Fruit fly (Drosophila melanogaster) whole organism, embryonic: Measurements from ENCODE around the gene CG14253.

Experiments
- Antp ChIP-seq: fragments of 200-800 bp; sonication (Bioruptor generic); optimal IDR thresholded peaks from 3 replicates; lab custom pipeline; 2016; ENCODE audit warnings: missing biosample characterization, missing genetic modification characterization
- B-H2 ChIP-seq: fragments of 200-800 bp; sonication (Bioruptor generic); optimal IDR thresholded peaks from 2 replicates; lab custom pipeline; 2018; ENCODE audit warnings: missing biosample characterization, mild to moderate bottlenecking, missing genetic modification characterization
- CG1024 ChIP-seq: fragments of 200-800 bp; sonication (Bioruptor generic); IDR thresholded peaks from 2 replicates; pipeline ENCODE4 v1.3.6; 2022; ENCODE audit warnings: missing biosample characterization, missing genetic modification characterization
- CG10565 ChIP-seq: fragments of 200-800 bp; sonication (Bioruptor generic); optimal IDR thresholded peaks from 3 replicates; lab custom pipeline; 2016; ENCODE audit warnings: missing biosample characterization, mild to moderate bottlenecking, missing genetic modification characterization
- CG11085 ChIP-seq: fragments of 200-800 bp; sonication (Bioruptor generic); IDR thresholded peaks from 2 replicates; pipeline ENCODE4 v1.3.6; 2022; ENCODE audit warnings: missing biosample characterization, missing genetic modification characterization
- CG11504 ChIP-seq: fragments of 200-800 bp; sonication (Bioruptor generic); optimal IDR thresholded peaks from 3 replicates; lab custom pipeline; 2019; ENCODE audit warnings: missing biosample characterization, mild to moderate bottlenecking, missing genetic modification characterization, moderate library complexity
- CG1233 ChIP-seq: fragments of 200-800 bp; sonication (Bioruptor generic); optimal IDR thresholded peaks from 4 replicates; lab custom pipeline; 2018; ENCODE audit warnings: missing biosample characterization, mild to moderate bottlenecking, missing genetic modification characterization
- CG12769 ChIP-seq: fragments of 200-800 bp; sonication (Bioruptor generic); optimal IDR thresholded peaks from 2 replicates; lab custom pipeline; 2019; ENCODE audit warnings: missing biosample characterization, mild to moderate bottlenecking, missing genetic modification characterization, moderate library complexity
- CG13775 ChIP-seq: fragments of 200-800 bp; sonication (Bioruptor generic); optimal IDR thresholded peaks from 3 replicates; lab custom pipeline; 2017; ENCODE audit warnings: missing biosample characterization, mild to moderate bottlenecking, missing genetic modification characterization
- CG14050 ChIP-seq: fragments of 200-800 bp; sonication (Bioruptor generic); IDR thresholded peaks from 3 replicates; pipeline ENCODE4 v1.3.6; 2022; ENCODE audit warnings: missing biosample characterization, missing genetic modification characterization
- CG15011 ChIP-seq: fragments of 200-800 bp; sonication (Bioruptor generic); optimal IDR thresholded peaks from 3 replicates; lab custom pipeline; 2018; ENCODE audit warnings: missing biosample characterization, mild to moderate bottlenecking, missing genetic modification characterization
- CG15601 ChIP-seq: fragments of 200-800 bp; sonication (Bioruptor generic); optimal IDR thresholded peaks from 3 replicates; lab custom pipeline; 2019; ENCODE audit warnings: missing biosample characterization, mild to moderate bottlenecking, missing genetic modification characterization, moderate library complexity
- CG1832 ChIP-seq: fragments of 200-800 bp; sonication (Bioruptor generic); optimal IDR thresholded peaks from 2 replicates; lab custom pipeline; 2017; ENCODE audit warnings: missing biosample characterization, mild to moderate bottlenecking, missing genetic modification characterization, inconsistent platforms
- CG32767 ChIP-seq: fragments of 200-800 bp; sonication (Bioruptor generic); IDR thresholded peaks from 2 replicates; pipeline ENCODE4 v1.3.6; 2022; ENCODE audit warnings: missing biosample characterization, missing genetic modification characterization
- CG3995 ChIP-seq: fragments of 200-800 bp; sonication (Bioruptor generic); optimal IDR thresholded peaks from 3 replicates; lab custom pipeline; 2016; ENCODE audit warnings: missing biosample characterization, missing genetic modification characterization
- CG6683 ChIP-seq: fragments of 200-800 bp; sonication (Bioruptor generic); optimal IDR thresholded peaks from 2 replicates; lab custom pipeline; 2017; ENCODE audit warnings: missing biosample characterization, mild to moderate bottlenecking, missing genetic modification characterization, missing genetic modification reagents
- CG6791 ChIP-seq: fragments of 200-800 bp; sonication (Bioruptor generic); IDR thresholded peaks from 3 replicates; pipeline ENCODE4 v1.3.6; 2022; ENCODE audit warnings: missing biosample characterization, missing genetic modification characterization; ENCODE audit not compliant: partially characterized antibody
- CG7372 ChIP-seq: fragments of 200-800 bp; sonication (Bioruptor generic); IDR thresholded peaks from 2 replicates; pipeline ENCODE4 v1.3.6; 2022; ENCODE audit warnings: missing biosample characterization, missing genetic modification characterization
- CG9817 ChIP-seq: fragments of 200-800 bp; sonication (Bioruptor generic); optimal IDR thresholded peaks from 2 replicates; lab custom pipeline; 2018; ENCODE audit warnings: missing biosample characterization, mild to moderate bottlenecking, missing genetic modification characterization, moderate library complexity
- CoRest ChIP-seq: fragments of 200-800 bp; sonication (Bioruptor generic); optimal IDR thresholded peaks from 3 replicates; lab custom pipeline; 2018; ENCODE audit warnings: missing biosample characterization, mild to moderate bottlenecking, missing genetic modification characterization, moderate library complexity
- Dref ChIP-seq: fragments of 200-800 bp; sonication (Bioruptor generic); IDR thresholded peaks from 2 replicates; pipeline ENCODE4 v1.3.6; 2022; ENCODE audit warnings: missing biosample characterization, missing genetic modification characterization
- Hand ChIP-seq: fragments of 200-800 bp; sonication (Bioruptor generic); optimal IDR thresholded peaks from 2 replicates; lab custom pipeline; 2017; ENCODE audit warnings: mild to moderate bottlenecking, missing biosample characterization, missing genetic modification reagents, missing genetic modification characterization
- Hey ChIP-seq: fragments of 200-800 bp; sonication (Bioruptor generic); optimal IDR thresholded peaks from 3 replicates; lab custom pipeline; 2018; ENCODE audit warnings: missing biosample characterization, mild to moderate bottlenecking, missing genetic modification characterization
- HmgD ChIP-seq: fragments of 200-800 bp; sonication (Bioruptor generic); optimal IDR thresholded peaks from 3 replicates; lab custom pipeline; 2016; ENCODE audit warnings: missing biosample characterization, missing genetic modification characterization
- Hsf ChIP-seq: fragments of 200-800 bp; sonication (Bioruptor generic); optimal IDR thresholded peaks from 3 replicates; lab custom pipeline; 2016; ENCODE audit warnings: missing biosample characterization, missing genetic modification characterization
- Mad ChIP-seq: fragments of 200-800 bp; sonication (Bioruptor generic); optimal IDR thresholded peaks from 2 replicates; lab custom pipeline; 2016; ENCODE audit warnings: missing biosample characterization, missing genetic modification characterization
- Med ChIP-seq: fragments of 200-800 bp; sonication (Bioruptor generic); peaks from one replicate; lab custom pipeline; 2016; ENCODE audit warnings: missing biosample characterization, missing genetic modification characterization, mild to moderate bottlenecking, inconsistent platforms, moderate library complexity
- NC2α ChIP-seq: fragments of 200-800 bp; sonication (Bioruptor generic); optimal IDR thresholded peaks from 2 replicates; lab custom pipeline; 2016; ENCODE audit warnings: missing biosample characterization, missing genetic modification characterization
- NC2β ChIP-seq: fragments of 200-800 bp; sonication (Bioruptor generic); optimal IDR thresholded peaks from 2 replicates; lab custom pipeline; 2016; ENCODE audit warnings: missing biosample characterization, missing genetic modification characterization
- NFAT ChIP-seq: fragments of 200-800 bp; sonication (Bioruptor generic); IDR thresholded peaks from 2 replicates; pipeline ENCODE4 v1.3.6; 2022; ENCODE audit warnings: missing biosample characterization, missing genetic modification characterization
- PHDP ChIP-seq: fragments of 200-800 bp; sonication (Bioruptor generic); optimal IDR thresholded peaks from 3 replicates; lab custom pipeline; 2018; ENCODE audit warnings: missing biosample characterization, mild to moderate bottlenecking, missing genetic modification characterization, moderate library complexity
- Ravus ChIP-seq: fragments of 200-800 bp; sonication (Bioruptor generic); IDR thresholded peaks from 2 replicates; pipeline ENCODE4 v1.3.6; 2022; ENCODE audit warnings: missing biosample characterization, missing genetic modification characterization
- Ssrp ChIP-seq: fragments of 200-800 bp; sonication (Bioruptor generic); optimal IDR thresholded peaks from 2 replicates; lab custom pipeline; 2018; ENCODE audit warnings: missing biosample characterization, mild to moderate bottlenecking, missing genetic modification characterization, moderate library complexity
- ab ChIP-seq: fragments of 200-800 bp; sonication (Bioruptor generic); optimal IDR thresholded peaks from 2 replicates; lab custom pipeline; 2016; ENCODE audit warnings: missing biosample characterization, missing genetic modification characterization
- al ChIP-seq: fragments of 200-800 bp; sonication (Bioruptor generic); IDR thresholded peaks from 2 replicates; pipeline ENCODE4 v1.3.6; 2022; ENCODE audit warnings: missing biosample characterization, missing genetic modification characterization
- aop ChIP-seq: fragments of 200-800 bp; sonication (Bioruptor generic); IDR thresholded peaks from 2 replicates; pipeline ENCODE4 v1.3.6; 2022; ENCODE audit warnings: missing biosample characterization, missing genetic modification characterization
- cwo ChIP-seq: fragments of 200-800 bp; sonication (Bioruptor generic); optimal IDR thresholded peaks from 3 replicates; lab custom pipeline; 2017; ENCODE audit warnings: missing biosample characterization, missing genetic modification characterization, mild to moderate bottlenecking, moderate library complexity, missing genetic modification reagents
- da ChIP-seq: fragments of 200-800 bp; sonication (Bioruptor generic); optimal IDR thresholded peaks from 2 replicates; lab custom pipeline; 2016; ENCODE audit warnings: missing biosample characterization, missing genetic modification characterization
- gce ChIP-seq: fragments of 200-800 bp; sonication (Bioruptor generic); IDR thresholded peaks from 3 replicates; pipeline ENCODE4 v1.3.6; 2022; ENCODE audit warnings: missing biosample characterization, missing genetic modification characterization
- ham ChIP-seq: fragments of 200-800 bp; sonication (Bioruptor generic); IDR thresholded peaks from 2 replicates; pipeline ENCODE4 v1.3.6; 2022; ENCODE audit warnings: missing biosample characterization, missing genetic modification characterization
- maf-S ChIP-seq: fragments of 200-800 bp; sonication (Bioruptor generic); optimal IDR thresholded peaks from 2 replicates; lab custom pipeline; 2016; ENCODE audit warnings: missing biosample characterization, missing genetic modification characterization
- pan ChIP-seq, 4 experiments: fragments of >200 bp in 3 of 4; fragments of 200-800 bp in 1 of 4; sonication (Bioruptor generic) in 1 of 4; optimal IDR thresholded peaks in 3 of 4; IDR thresholded peaks in 1 of 4; 2 replicates each; pipeline versions ENCODE4 v1.3.6 to Lab custom; 2017 to 2022; ENCODE audit warnings: missing biosample characterization in 2 of 4, missing genetic modification characterization in 2 of 4, mixed read lengths in 1 of 4
- pnt ChIP-seq: fragments of 200-800 bp; sonication (Bioruptor generic); optimal IDR thresholded peaks from 3 replicates; lab custom pipeline; 2016; ENCODE audit warnings: missing biosample characterization, missing genetic modification characterization
- ranshi ChIP-seq: fragments of 200-800 bp; sonication (Bioruptor generic); IDR thresholded peaks from 2 replicates; pipeline ENCODE4 v1.3.6; 2022; ENCODE audit warnings: missing biosample characterization, missing genetic modification characterization
- sens ChIP-seq: fragments of 200-800 bp; sonication (Bioruptor generic); peaks from one replicate; lab custom pipeline; 2016; ENCODE audit warnings: missing biosample characterization, missing genetic modification characterization
- stc ChIP-seq: fragments of 200-800 bp; sonication (Bioruptor generic); IDR thresholded peaks from 2 replicates; pipeline ENCODE4 v1.3.6; 2022; ENCODE audit warnings: missing biosample characterization, missing genetic modification characterization
- tgo ChIP-seq: fragments of 200-800 bp; sonication (Bioruptor generic); IDR thresholded peaks from 3 replicates; pipeline ENCODE4 v1.3.6; 2022; ENCODE audit warnings: missing biosample characterization, missing genetic modification characterization
- toy ChIP-seq: fragments of 200-800 bp; sonication (Bioruptor generic); IDR thresholded peaks from 2 replicates; pipeline ENCODE4 v1.3.6; 2022; ENCODE audit warnings: missing biosample characterization, missing genetic modification characterization
- unc-4 ChIP-seq: fragments of 200-800 bp; sonication (Bioruptor generic); IDR thresholded peaks from 2 replicates; pipeline ENCODE4 v1.3.6; 2022; ENCODE audit warnings: missing biosample characterization, missing genetic modification characterization; ENCODE audit not compliant: partially characterized antibody
- vvl ChIP-seq: fragments of 200-800 bp; sonication (Bioruptor generic); IDR thresholded peaks from 2 replicates; pipeline ENCODE4 v1.3.6; 2022; ENCODE audit warnings: missing biosample characterization, missing genetic modification characterization

CG14253 gene

DNA sequence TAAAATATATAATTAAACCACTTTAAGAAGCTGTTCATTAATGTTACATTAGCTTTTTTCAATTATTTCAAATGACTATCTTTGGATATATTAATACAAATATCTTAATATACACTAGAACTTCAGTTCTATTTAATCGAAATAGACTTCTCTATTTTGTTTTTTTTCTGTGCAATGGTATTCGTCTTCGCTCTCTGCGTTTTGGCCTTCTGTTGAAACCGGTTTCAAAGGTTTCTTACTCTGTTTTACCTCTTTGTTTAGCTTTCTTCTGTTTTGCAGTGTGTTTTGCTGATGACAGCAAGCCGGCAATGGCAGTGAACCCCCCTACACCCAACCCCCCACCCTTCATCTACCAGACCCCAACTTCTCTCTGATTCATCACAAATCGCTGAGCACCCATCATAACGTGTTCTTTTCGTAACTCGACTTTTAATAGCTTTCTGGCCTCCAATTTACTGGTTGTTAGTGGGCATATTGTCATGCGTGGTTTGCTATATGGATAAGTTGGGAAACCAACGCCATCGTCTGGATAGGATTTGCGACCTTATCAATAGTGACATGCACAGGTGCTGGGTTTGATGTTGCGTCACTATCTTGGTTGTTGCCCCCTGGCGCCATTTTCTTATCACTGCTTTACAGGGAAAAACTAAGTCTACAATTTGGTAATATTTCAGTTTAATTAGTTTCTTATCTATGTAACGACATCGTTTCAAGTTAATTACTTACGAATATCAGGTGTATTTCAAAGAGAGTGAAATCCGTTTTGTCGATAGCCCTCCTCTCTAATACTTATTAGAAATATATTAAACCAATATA lies 9.3 kb upstream of the CG14253 start (continued):
- TF ChIP-seq CG10565 (GFP tag; lab: Kevin White, UChicago) (no peak), B-H2 (no peak), Med (GFP tag; lab: Kevin White, UChicago) (no peak), CG3995 (GFP tag; lab: Kevin White, UChicago) (no peak), CoRest (tag; lab: Kevin White, UChicago) (peak; percentile 51), CG15011 (no peak), HmgD (GFP tag; lab: Kevin White, UChicago) (no peak), tgo (GFP tag; lab: Robert Waterston, UW) (no peak; the same call in 2 of the 3 replicates), sens (GFP tag; lab: Kevin White, UChicago) (peak; percentile 12), pnt (no peak), CG32767 (GFP tag; lab: Robert Waterston, UW) (no peak), unc-4 (no peak), cwo (GFP tag; lab: Kevin White, UChicago) (no peak), aop (GFP tag; lab: Robert Waterston, UW) (no peak), ab (GFP tag; lab: Kevin White, UChicago) (no peak), stc (GFP tag; lab: Robert Waterston, UW) (no peak), CG1024 (no peak), toy (GFP tag; lab: Robert Waterston, UW) (no peak), Hey (no peak), CG1233 (GFP tag; lab: Kevin White, UChicago) (no peak), CG14050 (GFP tag; lab: Robert Waterston, UW) (no peak), CG11085 (no peak), CG15601 (tag; lab: Kevin White, UChicago) (no peak), CG11504 (tag; lab: Kevin White, UChicago) (no peak), gce (GFP tag; lab: Robert Waterston, UW) (no peak), vvl (GFP tag; lab: Robert Waterston, UW) (no peak), ranshi (GFP tag; lab: Robert Waterston, UW) (no peak), CG7372 (GFP tag; lab: Robert Waterston, UW) (no peak), PHDP (peak; percentile 47), Dref (no peak), pan (optimal IDR thresholded peaks at IDR 0.05; lab: Kevin White, UChicago) (no peak), pan (GFP tag; optimal IDR thresholded peaks at IDR 0.05 in 1 of 2, IDR thresholded peaks at IDR 0.05 in 1 of 2) (peak in 1 of 2 experiments; percentile 40), Ravus (GFP tag; lab: Robert Waterston, UW) (no peak), Hsf (GFP tag; lab: Kevin White, UChicago) (no peak), Ssrp (tag; lab: Kevin White, UChicago) (peak; percentile 48), CG9817 (tag; lab: Kevin White, UChicago) (no peak), ham (GFP tag; lab: Robert Waterston, UW) (no peak), maf-S (GFP tag; lab: Kevin White, UChicago) (no peak), CG6791 (no peak), Antp (no peak), NC2β (GFP tag; lab: Kevin White, UChicago) (no peak), Mad (GFP tag; lab: Kevin White, UChicago) (no peak), CG13775 (GFP tag; lab: Kevin White, UChicago) (no peak), NC2α (GFP tag; lab: Kevin White, UChicago) (no peak), da (no peak), Hand (no peak), NFAT (no peak), al (GFP tag; lab: Robert Waterston, UW) (0 out of 2 replicates have a peak, but pooled peaks have one; percentile 10), CG12769 (tag; lab: Kevin White, UChicago) (peak; percentile 80), CG1832 (no peak), CG6683 (GFP tag; lab: Kevin White, UChicago) (no peak)
